Worm (Caenorhabditis elegans) whole organism, dauer: ENCODE measurements around the gene F32D1.8.
"Not testable (repeated sequence)": the region's sequence is repeated elsewhere in the genome, so short reads cannot be mapped to it uniquely, and the experiment has no call there.

Source experiments
- unc-62 ChIP-seq: sonication (generic microtip); optimal IDR thresholded peaks from 2 replicates; lab custom pipeline; 2017; ENCODE audit warnings: missing biosample characterization, missing genetic modification reagents, missing genetic modification characterization

The F32D1.8 gene

DNA sequence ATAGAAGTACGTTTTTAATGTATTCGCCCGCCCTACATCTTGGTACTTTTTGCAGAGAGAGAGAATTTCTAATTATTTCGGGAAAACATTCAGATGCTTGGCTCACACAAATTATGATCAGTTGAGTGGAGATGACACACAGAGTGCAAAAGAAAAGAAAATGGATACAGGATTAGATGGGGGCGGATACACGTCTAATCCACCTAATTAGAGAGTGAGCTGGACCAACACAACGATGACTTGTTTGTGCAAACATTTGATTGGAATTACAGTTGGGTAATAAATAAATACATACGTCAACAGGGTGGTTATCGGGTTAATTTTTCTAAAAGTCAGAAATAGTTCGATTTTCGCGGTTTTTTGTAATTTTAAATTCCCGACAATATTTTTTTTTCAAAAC lies 18.4 kb downstream of the F32D1.8 start:
- TF ChIP-seq unc-62 = no peak

ce11 chrV:4357369-4357768 lies 20.2 kb downstream of the F32D1.8 start:
- TF ChIP-seq unc-62 = no peak

ce11 chrV:4356047-4356612 lies 21.4 kb downstream of the F32D1.8 start:
- TF ChIP-seq unc-62 = no peak

DNA sequence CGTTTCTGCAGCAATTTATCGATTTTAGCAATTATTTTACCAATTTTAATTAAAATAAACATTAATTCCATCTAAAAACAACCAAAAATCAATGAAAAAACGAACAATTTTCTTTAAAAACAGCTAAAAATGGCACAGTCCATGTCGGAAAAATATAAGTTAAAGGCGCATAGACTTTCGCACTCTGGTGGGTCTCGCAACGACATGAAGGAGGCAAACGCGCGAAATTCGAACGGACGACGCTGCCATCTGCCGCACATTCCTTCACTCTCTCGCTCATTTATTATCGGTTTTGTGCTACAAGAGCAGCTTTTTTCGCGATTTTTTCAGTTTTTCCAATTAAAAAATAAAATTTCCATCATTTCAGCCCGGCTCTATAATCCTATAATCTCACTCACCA lies 30.7 kb downstream of the F32D1.8 start, which contains the start of gene mcm-7:
mcm-7 (plus strand) TSS at position 368 of the 400 bp plus-strand sequence.
- TF ChIP-seq unc-62 = no peak

ce11 chrV:4346325-4346724 lies 31.2 kb downstream of the F32D1.8 start, which contains the start of gene hpo-18:
hpo-18 (minus strand) TSS chrV:4346425.
- TF ChIP-seq unc-62 = no peak

ce11 chrV:4345714-4346113 lies 31.8 kb downstream of the F32D1.8 start, which contains the start of gene figl-1:
figl-1 (minus strand) TSS chrV:4345999.
- no peak for TF ChIP-seq unc-62

DNA sequence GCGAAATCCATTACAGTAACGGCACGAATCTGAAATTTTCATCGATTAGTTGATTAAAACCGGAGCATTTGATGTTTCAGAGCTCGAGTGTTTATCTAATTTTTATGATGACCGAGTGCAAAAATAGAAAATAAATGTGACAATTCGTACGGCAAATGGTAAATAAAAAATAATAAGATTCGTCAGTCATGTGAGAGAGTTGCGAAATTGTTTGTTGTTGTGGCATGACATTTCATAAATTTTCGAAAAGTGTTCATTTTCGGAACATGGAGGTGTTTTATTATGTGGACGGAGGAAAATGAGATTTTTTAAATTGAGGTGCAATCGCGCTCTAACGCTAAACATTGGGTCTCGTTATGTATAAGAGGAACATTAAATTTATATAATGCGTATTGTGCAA lies 35.8 kb downstream of the F32D1.8 start:
- no peak for TF ChIP-seq unc-62

DNA sequence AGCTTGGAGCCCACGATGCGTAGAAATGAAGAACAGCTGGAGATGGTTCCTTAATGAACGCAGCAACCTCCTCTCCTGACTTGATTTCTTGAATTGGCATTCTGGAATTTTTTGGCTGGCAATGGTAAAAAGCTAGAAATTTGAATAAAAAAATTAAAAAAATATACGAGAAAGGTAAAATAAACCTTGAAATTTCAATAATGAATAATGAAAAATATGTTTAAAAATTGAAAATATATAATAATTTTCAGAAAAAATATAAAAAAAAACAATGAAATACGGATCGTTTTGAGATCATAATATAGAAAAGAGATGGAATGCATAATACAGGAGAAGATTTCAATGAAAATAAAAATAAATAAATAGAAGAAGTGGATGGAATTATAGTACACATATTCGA lies 36.3 kb downstream of the F32D1.8 start, which contains the start of gene glrx-3:
glrx-3 (minus strand) TSS at position 101 of the 400 bp plus-strand sequence.
- no peak for TF ChIP-seq unc-62

- no peak for TF ChIP-seq unc-62
These were observed 38.0 kb downstream of the F32D1.8 start for ce11 chrV:4339479-4339878.

DNA sequence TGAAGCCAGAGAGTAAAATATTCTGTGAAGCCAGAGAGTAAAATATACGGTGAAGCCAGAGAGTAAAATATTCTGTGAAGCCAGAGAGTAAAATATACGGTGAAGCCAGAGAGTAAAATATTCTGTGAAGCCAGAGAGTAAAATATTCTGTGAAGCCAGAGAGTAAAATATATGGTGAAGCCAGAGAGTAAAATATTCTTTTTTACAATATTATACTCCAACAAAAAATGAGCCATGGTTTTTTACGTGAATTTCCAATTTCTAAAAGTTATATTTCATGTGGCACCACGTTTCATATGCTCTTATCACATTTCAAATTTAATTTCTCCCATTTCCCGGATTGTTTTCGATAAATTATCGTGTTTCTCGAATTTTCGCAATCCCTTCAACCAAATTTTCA lies 41.1 kb downstream of the F32D1.8 start, which contains the start of gene irld-1:
irld-1 (plus strand) TSS at position 301 of the 400 bp plus-strand sequence.
- not testable (repeated sequence) for TF ChIP-seq unc-62

DNA sequence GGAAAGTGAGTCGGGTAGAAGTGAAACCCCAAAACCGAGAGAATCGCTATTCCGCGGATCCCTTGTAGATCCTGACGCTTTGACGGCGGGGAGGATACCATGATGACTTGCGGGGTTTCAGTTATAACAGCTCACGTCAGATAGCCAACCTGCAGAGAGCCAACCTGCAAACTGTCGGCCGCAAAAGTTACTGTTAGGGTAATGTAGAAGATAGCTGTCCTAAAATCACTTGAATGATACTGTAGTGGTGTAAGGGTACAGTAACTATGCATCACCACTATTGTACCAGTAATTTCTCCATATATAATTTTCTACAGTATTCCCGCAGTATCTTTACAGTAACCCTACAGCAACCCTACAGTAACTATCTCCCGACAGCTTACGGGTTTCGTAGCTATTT lies 45.1 kb downstream of the F32D1.8 start, which contains the start of gene oac-12:
oac-12 (minus strand) TSS at position 101 of the 400 bp plus-strand sequence.
- TF ChIP-seq unc-62 = no peak

ce11 chrV:4330820-4331219 lies 46.7 kb downstream of the F32D1.8 start:
- TF ChIP-seq unc-62 = no peak

DNA sequence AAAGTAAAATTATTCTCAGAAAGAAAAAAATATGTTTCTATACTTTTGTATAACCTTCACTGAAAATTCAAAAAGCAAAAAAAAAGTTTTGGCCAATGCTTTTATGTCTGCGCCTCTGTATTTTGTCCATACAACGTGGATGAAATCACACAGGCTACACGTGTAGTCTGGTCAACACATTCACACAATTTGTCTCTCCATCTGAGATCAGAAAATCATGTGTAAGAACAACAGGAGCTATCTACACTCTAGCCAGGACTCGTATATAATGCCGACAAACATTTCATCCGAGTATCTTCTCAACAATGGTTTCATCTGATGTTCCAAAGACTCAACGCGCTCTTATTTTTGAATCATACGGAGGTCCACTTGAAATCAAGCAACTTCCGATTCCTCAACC lies 50.7 kb downstream of the F32D1.8 start, which contains the start of gene D2063.1:
D2063.1 (plus strand) TSS at position 281 of the 400 bp plus-strand sequence.
- no peak for TF ChIP-seq unc-62
